Fruit fly (Drosophila melanogaster): ENCODE data around the gene mRNA-cap.

Gene mRNA-cap

dm6 chrX:14233843-14234337, 8.7 kb downstream of the mRNA-cap start, which contains the start of gene CG42271 (continued):
- TF ChIP-seq CG6175 (GFP tag; IDR thresholded peaks at IDR 0.05) (no peak), Tbp (GFP tag; optimal IDR thresholded peaks at IDR 0.05) (no peak), CG7357 (GFP tag; IDR thresholded peaks at IDR 0.05) (no peak), CG5245 (GFP tag; optimal IDR thresholded peaks at IDR 0.05) (no peak), CG9437 (GFP tag; optimal IDR thresholded peaks at IDR 0.05) (peak; percentile 38), fu2 (GFP tag; optimal IDR thresholded peaks at IDR 0.05) (no peak), Neu2 (GFP tag; optimal IDR thresholded peaks at IDR 0.05; ENCODE audit: borderline replicate concordance) (no peak), CG1529 (GFP tag; optimal IDR thresholded peaks at IDR 0.05) (no peak), Ptx1 (GFP tag; IDR thresholded peaks at IDR 0.05) (peak; percentile 30; the same call in 1 of the 2 replicates), Rx (GFP tag; IDR thresholded peaks at IDR 0.05) (no peak), esg (GFP tag; conservative IDR thresholded peaks at IDR 0.05) (no peak), bigmax (GFP tag; optimal IDR thresholded peaks at IDR 0.05) (no peak), CG3407 (GFP tag; optimal IDR thresholded peaks at IDR 0.05) (no peak), GATAe (GFP tag; conservative IDR thresholded peaks at IDR 0.05) (no peak), CG11093 (GFP tag; IDR thresholded peaks at IDR 0.05) (no peak), Oaz (GFP tag; IDR thresholded peaks at IDR 0.05) (no peak), pzg (GFP tag; optimal IDR thresholded peaks at IDR 0.05) (peak; percentile 34), Aef1 (GFP tag; IDR thresholded peaks at IDR 0.05) (no peak), lmd (GFP tag; IDR thresholded peaks at IDR 0.05) (peak; percentile 23; the same call in 1 of the 2 replicates), Ets65A (GFP tag) (peak; percentile 58), zfh1 (GFP tag; IDR thresholded peaks at IDR 0.05) (no peak; the same call in 2 of the 3 replicates), CG3163 (GFP tag; optimal IDR thresholded peaks at IDR 0.05) (no peak), knrl (GFP tag; IDR thresholded peaks at IDR 0.05; ENCODE audit: partially characterized antibody) (peak; percentile 97), zf30C (GFP tag; optimal IDR thresholded peaks at IDR 0.05) (no peak), unpg (GFP tag; optimal IDR thresholded peaks at IDR 0.05) (no peak), sima (GFP tag; optimal IDR thresholded peaks at IDR 0.05) (no peak), CG7928 (GFP tag; optimal IDR thresholded peaks at IDR 0.05) (no peak), zen (tag; optimal IDR thresholded peaks at IDR 0.05) (peak; percentile 53), tup (GFP tag; optimal IDR thresholded peaks at IDR 0.05) (no peak), pfk (GFP tag; optimal IDR thresholded peaks at IDR 0.05) (no peak), sisA (GFP tag; IDR thresholded peaks at IDR 0.05) (no peak), hkb (optimal IDR thresholded peaks at IDR 0.05) (no peak), hkb (GFP tag; IDR thresholded peaks at IDR 0.05) (no peak), CG17612 (GFP tag; IDR thresholded peaks at IDR 0.05) (no peak), lab (GFP tag; optimal IDR thresholded peaks at IDR 0.05) (no peak), grau (tag; optimal IDR thresholded peaks at IDR 0.05) (peak; percentile 63), Trl (optimal IDR thresholded peaks at IDR 0.05) (no peak), Trl (GFP tag; optimal IDR thresholded peaks at IDR 0.05) (no peak), maf-S (GFP tag; optimal IDR thresholded peaks at IDR 0.05) (no peak), tio (GFP tag; optimal IDR thresholded peaks at IDR 0.05) (no peak), CG6689 (GFP tag; IDR thresholded peaks at IDR 0.05) (0 out of 2 replicates have a peak, but pooled peaks have one; percentile 12), CG2129 (GFP tag; IDR thresholded peaks at IDR 0.05; ENCODE audit: partially characterized antibody) (peak; percentile 62), Camta (GFP tag; optimal IDR thresholded peaks at IDR 0.05) (no peak), CG8388 (GFP tag; optimal IDR thresholded peaks at IDR 0.05) (peak; percentile 29), CG17568 (GFP tag; optimal IDR thresholded peaks at IDR 0.05) (no peak), toy (GFP tag; IDR thresholded peaks at IDR 0.05) (no peak), CG13296 (GFP tag; optimal IDR thresholded peaks at IDR 0.05) (no peak), croc (GFP tag; conservative IDR thresholded peaks at IDR 0.05) (no peak; the same call in 2 of the 3 replicates), ttk (GFP tag; IDR thresholded peaks at IDR 0.05) (no peak), CG15601 (tag; optimal IDR thresholded peaks at IDR 0.05) (peak; percentile 41), sqz (GFP tag; optimal IDR thresholded peaks at IDR 0.05) (no peak), CG11696 (GFP tag; IDR thresholded peaks at IDR 0.05) (no peak), CG7987 (GFP tag; optimal IDR thresholded peaks at IDR 0.05) (no peak)
